Worm (Caenorhabditis elegans) whole organism, L3 larva: Measurements from ENCODE around the gene Y54G11A.4.

Experiments
- R02D3.7 ChIP-seq: fragments of 150-350 bp; optimal IDR thresholded peaks from 2 replicates; lab custom pipeline; 2014; ENCODE audit warnings: missing biosample characterization, missing genetic modification characterization
- elt-1 ChIP-seq: fragments of 150-350 bp; optimal IDR thresholded peaks from 2 replicates; lab custom pipeline; 2014; ENCODE audit warnings: missing biosample characterization, missing genetic modification characterization
- lin-39 ChIP-seq: fragments of 150-350 bp; optimal IDR thresholded peaks from 2 replicates; lab custom pipeline; 2018; ENCODE audit warnings: missing biosample characterization, missing genetic modification reagents, missing genetic modification characterization
- mdl-1 ChIP-seq: fragments of 150-350 bp; optimal IDR thresholded peaks from 2 replicates; lab custom pipeline; 2014; ENCODE audit warnings: missing biosample characterization, missing genetic modification characterization
- nhr-237 ChIP-seq: fragments of 150-350 bp; optimal IDR thresholded peaks from 2 replicates; lab custom pipeline; 2014; ENCODE audit warnings: missing biosample characterization, missing genetic modification characterization
- skn-1 ChIP-seq: fragments of 150-350 bp; optimal IDR thresholded peaks from 2 replicates; lab custom pipeline; 2014; ENCODE audit warnings: missing biosample characterization, missing genetic modification characterization
- snpc-4 ChIP-seq: fragments of 150-350 bp; optimal IDR thresholded peaks from 2 replicates; lab custom pipeline; 2014; ENCODE audit warnings: missing biosample characterization, missing genetic modification characterization
- ztf-11 ChIP-seq: fragments of 150-350 bp; optimal IDR thresholded peaks from 2 replicates; lab custom pipeline; 2014; ENCODE audit warnings: missing biosample characterization, missing genetic modification characterization

- TF ChIP-seq elt-1 (tag; lab: Kevin White, UChicago) (no peak), snpc-4 (tag; lab: Kevin White, UChicago) (no peak), ztf-11 (tag; lab: Kevin White, UChicago) (no peak), skn-1 (tag; lab: Kevin White, UChicago) (no peak), lin-39 (tag; lab: Kevin White, UChicago) (no peak), mdl-1 (tag; lab: Kevin White, UChicago) (no peak), R02D3.7 (tag; lab: Kevin White, UChicago) (no peak), nhr-237 (tag; lab: Kevin White, UChicago) (no peak)
Observed at ce11 chrII:14287277-14287676, 5.3 kb upstream of the Y54G11A.4 start, which contains the start of gene srh-41.
